Worm (Caenorhabditis elegans) whole organism, L4 larva: ENCODE data around the gene dhs-5.
A peak's percentile ranks its signal among the peaks of the same experiment; 100 is the strongest.

Experiments
- F37D6.2 ChIP-seq: sonication (generic microtip); optimal IDR thresholded peaks from 2 replicates; lab custom pipeline; 2016; ENCODE audit warnings: mild to moderate bottlenecking, missing genetic modification characterization, missing compliant biosample characterization
- F49E8.2 ChIP-seq: sonication (generic microtip); optimal IDR thresholded peaks from 2 replicates; lab custom pipeline; 2016; ENCODE audit warnings: missing compliant biosample characterization, mild to moderate bottlenecking, missing genetic modification characterization, borderline replicate concordance
- Y5F2A.4 ChIP-seq: fragments of 200-800 bp; sonication (Bioruptor generic); optimal IDR thresholded peaks from 2 replicates; lab custom pipeline; 2018; ENCODE audit warnings: mild to moderate bottlenecking, missing genetic modification characterization, missing compliant biosample characterization
- aha-1 ChIP-seq: fragments of 150-350 bp; peaks from one replicate; lab custom pipeline; 2014; ENCODE audit warnings: missing biosample characterization, missing genetic modification characterization
- ceh-62 ChIP-seq: sonication (generic microtip); optimal IDR thresholded peaks from 2 replicates; lab custom pipeline; 2017; ENCODE audit warnings: missing biosample characterization, missing genetic modification characterization
- ces-1 ChIP-seq: fragments of 150-350 bp; sonication (generic microtip); optimal IDR thresholded peaks from 4 replicates; lab custom pipeline; 2014; ENCODE audit warnings: missing biosample characterization, missing genetic modification reagents, missing genetic modification characterization
- daf-16 ChIP-seq, 3 experiments: sonication (generic microtip); optimal IDR thresholded peaks; 2 replicates each; lab custom pipeline; 2016 to 2017; ENCODE audit warnings: missing genetic modification characterization in 3 of 3, missing genetic modification reagents in 3 of 3, mild to moderate bottlenecking in 2 of 3, missing compliant biosample characterization in 2 of 3, missing biosample characterization in 1 of 3, moderate library complexity in 1 of 3
- daf-19 ChIP-seq: fragments of 200-800 bp; sonication (Bioruptor generic); conservative IDR thresholded peaks from 2 replicates; pipeline ENCODE4 v1.3.6; 2022; ENCODE audit warnings: missing genetic modification characterization, missing compliant biosample characterization
- dpl-1 ChIP-seq: fragments of 150-350 bp; optimal IDR thresholded peaks from 2 replicates; lab custom pipeline; 2014; ENCODE audit warnings: missing biosample characterization, missing genetic modification reagents, missing genetic modification characterization
- dve-1 ChIP-seq: sonication (generic microtip); optimal IDR thresholded peaks from 2 replicates; lab custom pipeline; 2017; ENCODE audit warnings: antibody characterized with exemption, mild to moderate bottlenecking, missing genetic modification characterization, missing compliant biosample characterization; ENCODE audit not compliant: insufficient read depth
- hlh-11 ChIP-seq: fragments of 200-800 bp; sonication (Bioruptor generic); optimal IDR thresholded peaks from 2 replicates; lab custom pipeline; 2018; ENCODE audit warnings: mild to moderate bottlenecking, missing genetic modification characterization, missing compliant biosample characterization
- hlh-30 ChIP-seq: sonication (generic microtip); optimal IDR thresholded peaks from 2 replicates; lab custom pipeline; 2017; ENCODE audit warnings: antibody characterized with exemption, mild to moderate bottlenecking, missing genetic modification characterization, missing compliant biosample characterization; ENCODE audit not compliant: insufficient read depth
- hmg-1.1 ChIP-seq: fragments of 200-800 bp; sonication (Bioruptor generic); IDR thresholded peaks from 2 replicates; pipeline ENCODE4 v1.3.6; 2022; ENCODE audit warnings: missing genetic modification reagents, missing genetic modification characterization, missing compliant biosample characterization
- lin-13 ChIP-seq: fragments of 150-350 bp; optimal IDR thresholded peaks from 2 replicates; lab custom pipeline; 2014; ENCODE audit warnings: missing biosample characterization, missing genetic modification reagents, missing genetic modification characterization
- lin-15B ChIP-seq: fragments of 150-350 bp; sonication (generic microtip); optimal IDR thresholded peaks from 3 replicates; lab custom pipeline; 2014; ENCODE audit warnings: missing biosample characterization, missing genetic modification characterization
- lin-38 ChIP-seq: fragments of 200-800 bp; sonication (Bioruptor generic); IDR thresholded peaks from 2 replicates; pipeline ENCODE4 v1.3.6; 2022; ENCODE audit warnings: missing genetic modification reagents, missing genetic modification characterization, missing compliant biosample characterization
- lsy-2 ChIP-seq, 2 experiments: fragments of 150-350 bp in 1 of 2; sonication (generic microtip) in 1 of 2; optimal IDR thresholded peaks; 2 replicates each; lab custom pipeline; 2014 to 2017; ENCODE audit warnings: missing biosample characterization in 2 of 2, missing genetic modification characterization in 2 of 2
- madf-9 ChIP-seq: fragments of 200-800 bp; sonication (Bioruptor generic); conservative IDR thresholded peaks from 2 replicates; pipeline ENCODE4 v1.3.6; 2022; ENCODE audit warnings: missing genetic modification reagents, missing genetic modification characterization, missing compliant biosample characterization
- mdt-29 ChIP-seq: fragments of 200-800 bp; sonication (Bioruptor generic); IDR thresholded peaks from 2 replicates; pipeline ENCODE4 v1.3.6; 2022; ENCODE audit warnings: missing genetic modification reagents, missing genetic modification characterization, missing compliant biosample characterization
- mep-1 ChIP-seq: fragments of 150-350 bp; sonication (generic microtip); optimal IDR thresholded peaks from 3 replicates; lab custom pipeline; 2014; ENCODE audit warnings: missing biosample characterization, missing genetic modification characterization
- mes-2 ChIP-seq: sonication (generic microtip); optimal IDR thresholded peaks from 2 replicates; lab custom pipeline; 2016; ENCODE audit warnings: missing genotype, mild to moderate bottlenecking, missing genetic modification characterization, missing compliant biosample characterization; ENCODE audit not compliant: poor library complexity, severe bottlenecking
- mxl-2 ChIP-seq: fragments of 200-800 bp; sonication (Bioruptor generic); conservative IDR thresholded peaks from 2 replicates; pipeline ENCODE4 v1.3.6; 2022; ENCODE audit warnings: missing genetic modification reagents, missing genetic modification characterization, missing compliant biosample characterization
- nhr-11 ChIP-seq: fragments of 150-350 bp; optimal IDR thresholded peaks from 2 replicates; lab custom pipeline; 2014; ENCODE audit warnings: missing biosample characterization, missing genetic modification characterization
- nhr-237 ChIP-seq: sonication (generic microtip); optimal IDR thresholded peaks from 2 replicates; lab custom pipeline; 2017; ENCODE audit warnings: missing biosample characterization, missing genetic modification characterization
- nhr-25 ChIP-seq: sonication (generic microtip); optimal IDR thresholded peaks from 2 replicates; lab custom pipeline; 2017; ENCODE audit warnings: missing genetic modification characterization, mild to moderate bottlenecking, missing compliant biosample characterization, antibody characterized with exemption, moderate library complexity, borderline replicate concordance; ENCODE audit not compliant: insufficient read depth
- nhr-28 ChIP-seq: fragments of 150-350 bp; optimal IDR thresholded peaks from 2 replicates; lab custom pipeline; 2014; ENCODE audit warnings: missing biosample characterization, missing genetic modification characterization
- nhr-41 ChIP-seq: fragments of 200-800 bp; sonication (Bioruptor generic); IDR thresholded peaks from 2 replicates; pipeline ENCODE4 v1.3.6; 2022; ENCODE audit warnings: missing genetic modification reagents, missing genetic modification characterization, missing compliant biosample characterization
- nhr-6 ChIP-seq: fragments of 150-350 bp; optimal IDR thresholded peaks from 2 replicates; lab custom pipeline; 2014; ENCODE audit warnings: missing biosample characterization, missing genetic modification characterization
- nhr-76 ChIP-seq: fragments of 150-350 bp; optimal IDR thresholded peaks from 2 replicates; lab custom pipeline; 2014; ENCODE audit warnings: missing biosample characterization, missing genetic modification characterization
- php-3 ChIP-seq: fragments of 200-800 bp; sonication (Bioruptor generic); IDR thresholded peaks from 2 replicates; pipeline ENCODE4 v1.3.6; 2022; ENCODE audit warnings: missing genetic modification reagents, missing genetic modification characterization, missing compliant biosample characterization
- pqm-1 ChIP-seq: sonication (generic microtip); optimal IDR thresholded peaks from 2 replicates; lab custom pipeline; 2017; ENCODE audit warnings: missing biosample characterization, missing genetic modification characterization
- rbr-2 ChIP-seq: sonication (generic microtip); optimal IDR thresholded peaks from 2 replicates; lab custom pipeline; 2016; ENCODE audit warnings: missing genotype, missing genetic modification characterization, missing compliant biosample characterization
- sdz-12 ChIP-seq: fragments of 200-800 bp; sonication (Bioruptor generic); optimal IDR thresholded peaks from 2 replicates; lab custom pipeline; 2018; ENCODE audit warnings: mild to moderate bottlenecking, missing genetic modification characterization, missing compliant biosample characterization
- snpc-1.2 ChIP-seq: fragments of 200-800 bp; sonication (Bioruptor generic); IDR thresholded peaks from 2 replicates; pipeline ENCODE4 v1.3.6; 2022; ENCODE audit warnings: missing genetic modification reagents, missing genetic modification characterization, missing compliant biosample characterization
- spr-3 ChIP-seq: fragments of 200-800 bp; sonication (Bioruptor generic); optimal IDR thresholded peaks from 2 replicates; lab custom pipeline; 2018; ENCODE audit warnings: mild to moderate bottlenecking, missing genetic modification characterization, missing compliant biosample characterization
- unc-130 ChIP-seq: sonication (generic microtip); optimal IDR thresholded peaks from 2 replicates; lab custom pipeline; 2016; ENCODE audit warnings: missing genetic modification reagents, missing genetic modification characterization, missing compliant biosample characterization
- unc-62 ChIP-seq, 3 experiments: fragments of 150-350 bp in 1 of 3; sonication (generic microtip); optimal IDR thresholded peaks in 2 of 3; peaks in 1 of 3; 1 replicate in 1 of 3; 2 replicates in 2 of 3; lab custom pipeline; 2014 to 2017; ENCODE audit warnings: missing biosample characterization in 3 of 3, missing genetic modification characterization in 3 of 3, missing genetic modification reagents in 3 of 3, missing genotype in 1 of 3
- zfp-2 ChIP-seq: sonication (generic microtip); optimal IDR thresholded peaks from 2 replicates; lab custom pipeline; 2016; ENCODE audit warnings: mild to moderate bottlenecking, missing genetic modification characterization, missing compliant biosample characterization

The dhs-5 gene

ce11 chrII:5463692-5464300 lies 10.1 kb downstream of the dhs-5 start:
- TF ChIP-seq nhr-25 (tag; lab: Kevin White, UChicago) = no peak
- 0 out of 2 replicates have a peak, but pooled peaks have one; percentile 32 for TF ChIP-seq hmg-1.1 (GFP tag; lab: Robert Waterston, UW)
- TF ChIP-seq lin-13 (GFP tag; lab: Kevin White, UChicago) = no peak
- TF ChIP-seq pqm-1 (tag; lab: Kevin White, UChicago) = no peak
- TF ChIP-seq sdz-12 (GFP tag; lab: Kevin White, UChicago) = no peak
- no peak for TF ChIP-seq mes-2 (tag; lab: Kevin White, UChicago)
- TF ChIP-seq nhr-76 = no peak
- TF ChIP-seq madf-9 (GFP tag; lab: Robert Waterston, UW) = no peak
- no peak for TF ChIP-seq ces-1 (GFP tag; lab: Kevin White, UChicago)
- peak; percentile 10 for TF ChIP-seq hlh-30
- no peak for TF ChIP-seq lin-15B (tag; lab: Kevin White, UChicago)
- no peak for TF ChIP-seq daf-16 (GFP tag; optimal IDR thresholded peaks at IDR 0.05; lab: Kevin White, UChicago)
- TF ChIP-seq daf-16 (tag; optimal IDR thresholded peaks at IDR 0.05; lab: Kevin White, UChicago) = no peak
- peak in 1 of 2 experiments; percentile 56 for TF ChIP-seq unc-62 (GFP tag; optimal IDR thresholded peaks at IDR 0.05 in 1 of 2; lab: Kevin White, UChicago)
- TF ChIP-seq unc-62 (tag; optimal IDR thresholded peaks at IDR 0.05; lab: Kevin White, UChicago) = no peak
- TF ChIP-seq zfp-2 (tag; lab: Kevin White, UChicago) = no peak
- peak in 1 of 2 experiments; percentile 10 for TF ChIP-seq lsy-2 (tag; optimal IDR thresholded peaks at IDR 0.05; lab: Kevin White, UChicago)
- TF ChIP-seq daf-19 (GFP tag; lab: Robert Waterston, UW) = no peak
- no peak for TF ChIP-seq spr-3 (GFP tag; lab: Kevin White, UChicago)
- TF ChIP-seq Y5F2A.4 (GFP tag; lab: Kevin White, UChicago) = no peak
- TF ChIP-seq snpc-1.2 (GFP tag; lab: Robert Waterston, UW) = no peak
- peak; percentile 48 for TF ChIP-seq nhr-28 (tag; lab: Kevin White, UChicago)
- peak; percentile 13 for TF ChIP-seq mep-1 (tag; lab: Kevin White, UChicago)
- peak; percentile 21 for TF ChIP-seq nhr-11 (tag; lab: Kevin White, UChicago)
- TF ChIP-seq hlh-11 = peak; percentile 40
- TF ChIP-seq mdt-29 = no peak
- TF ChIP-seq, all 104 proteins: peak for 8

ce11 chrII:5465729-5466408 lies 12.2 kb downstream of the dhs-5 start, which contains the start of gene clr-1:
Gene clr-1, plus strand, starts transcription at chrII:5466358.
- TF ChIP-seq daf-19 (GFP tag; lab: Robert Waterston, UW) (0 out of 2 replicates have a peak, but pooled peaks have one; percentile 36), unc-130 (no peak), lin-38 (GFP tag; lab: Robert Waterston, UW) (peak; percentile 33; the same call in 1 of the 2 replicates), mxl-2 (GFP tag; lab: Robert Waterston, UW) (no peak), php-3 (GFP tag; lab: Robert Waterston, UW) (0 out of 2 replicates have a peak, but pooled peaks have one; percentile 32), unc-62 (GFP tag; optimal IDR thresholded peaks at IDR 0.05 in 1 of 2; lab: Kevin White, UChicago) (peak in 1 of 2 experiments; percentile 29), unc-62 (tag; optimal IDR thresholded peaks at IDR 0.05; lab: Kevin White, UChicago) (no peak)
- TF ChIP-seq, all 104 proteins: peak for 4

- TF ChIP-seq mxl-2 (GFP tag; lab: Robert Waterston, UW) (no peak), nhr-237 (tag; lab: Kevin White, UChicago) (no peak), daf-19 (GFP tag; lab: Robert Waterston, UW) (0 out of 2 replicates have a peak, but pooled peaks have one; percentile 48), nhr-41 (GFP tag; lab: Robert Waterston, UW) (no peak), dpl-1 (GFP tag; lab: Kevin White, UChicago) (peak; percentile 96), zfp-2 (tag; lab: Kevin White, UChicago) (no peak), mes-2 (tag; lab: Kevin White, UChicago) (peak; percentile 72), aha-1 (tag; lab: Kevin White, UChicago) (peak; percentile 89), nhr-25 (tag; lab: Kevin White, UChicago) (peak; percentile 7), rbr-2 (tag; lab: Kevin White, UChicago) (peak; percentile 42), hlh-30 (peak; percentile 44), nhr-6 (tag; lab: Kevin White, UChicago) (peak; percentile 30), nhr-28 (tag; lab: Kevin White, UChicago) (peak; percentile 25), F49E8.2 (tag; lab: Kevin White, UChicago) (no peak), unc-62 (GFP tag; optimal IDR thresholded peaks at IDR 0.05 in 1 of 2; lab: Kevin White, UChicago) (peak in 1 of 2 experiments; percentile 24), unc-62 (tag; optimal IDR thresholded peaks at IDR 0.05; lab: Kevin White, UChicago) (no peak), lsy-2 (tag; optimal IDR thresholded peaks at IDR 0.05; lab: Kevin White, UChicago) (peak in 1 of 2 experiments; percentile 82), F37D6.2 (tag; lab: Kevin White, UChicago) (no peak), dve-1 (tag; lab: Kevin White, UChicago) (peak; percentile 68), ceh-62 (no peak), lin-38 (GFP tag; lab: Robert Waterston, UW) (peak; percentile 65), spr-3 (GFP tag; lab: Kevin White, UChicago) (no peak), mep-1 (tag; lab: Kevin White, UChicago) (peak; percentile 38), daf-16 (GFP tag; optimal IDR thresholded peaks at IDR 0.05; lab: Kevin White, UChicago) (no peak), daf-16 (tag; optimal IDR thresholded peaks at IDR 0.05; lab: Kevin White, UChicago) (peak; percentile 31)
Observed at ce11 chrII:5473946-5474423, 20.3 kb downstream of the dhs-5 start, which contains the start of gene mrps-16. Gene mrps-16, plus strand, starts transcription at chrII:5474373.
